Fruit fly (Drosophila melanogaster) whole organism, embryonic: ENCODE data around the gene heph.
A peak's percentile ranks its signal among the peaks of the same experiment; 100 is the strongest.

Source experiments
- C15 ChIP-seq: fragments of 200-800 bp; sonication (Bioruptor generic); IDR thresholded peaks from 3 replicates; pipeline ENCODE4 v1.3.6; 2022; ENCODE audit warnings: missing biosample characterization, missing genetic modification characterization
- CG11560 ChIP-seq: fragments of 200-800 bp; sonication (Bioruptor generic); IDR thresholded peaks from 3 replicates; pipeline ENCODE4 v1.3.6; 2022; ENCODE audit warnings: missing biosample characterization, missing genetic modification characterization
- CG14014 ChIP-seq: fragments of 200-800 bp; sonication (Bioruptor generic); IDR thresholded peaks from 2 replicates; pipeline ENCODE4 v1.3.6; 2022; ENCODE audit warnings: missing biosample characterization, missing genetic modification characterization
- CG14667 ChIP-seq: fragments of 200-800 bp; sonication (Bioruptor generic); IDR thresholded peaks from 2 replicates; pipeline ENCODE4 v1.3.6; 2022; ENCODE audit warnings: missing biosample characterization, missing genetic modification characterization
- CG15269 ChIP-seq: fragments of 200-800 bp; sonication (Bioruptor generic); optimal IDR thresholded peaks from 2 replicates; lab custom pipeline; 2018; ENCODE audit warnings: missing biosample characterization, mild to moderate bottlenecking, missing genetic modification characterization, moderate library complexity
- CG15696 ChIP-seq: fragments of 200-800 bp; sonication (Bioruptor generic); optimal IDR thresholded peaks from 2 replicates; lab custom pipeline; 2019; ENCODE audit warnings: missing biosample characterization, mild to moderate bottlenecking, missing genetic modification characterization, moderate library complexity
- CG16863 ChIP-seq: fragments of 200-800 bp; sonication (Bioruptor generic); optimal IDR thresholded peaks from 3 replicates; lab custom pipeline; 2016; ENCODE audit warnings: missing biosample characterization, missing genetic modification characterization
- CG18262 ChIP-seq: fragments of 200-800 bp; optimal IDR thresholded peaks from 3 replicates; lab custom pipeline; 2019; ENCODE audit warnings: missing biosample characterization, mild to moderate bottlenecking, missing genetic modification characterization, moderate library complexity
- CG2120 ChIP-seq: fragments of 200-800 bp; sonication (Bioruptor generic); optimal IDR thresholded peaks from 3 replicates; lab custom pipeline; 2016; ENCODE audit warnings: missing biosample characterization, missing genetic modification characterization
- CG2889 ChIP-seq: fragments of 200-800 bp; sonication (Bioruptor generic); IDR thresholded peaks from 3 replicates; pipeline ENCODE4 v1.3.6; 2022; ENCODE audit warnings: missing biosample characterization, missing genetic modification characterization
- CG30403 ChIP-seq: fragments of 200-800 bp; sonication (Bioruptor generic); optimal IDR thresholded peaks from 3 replicates; lab custom pipeline; 2016; ENCODE audit warnings: missing biosample characterization, missing genetic modification characterization
- CG34224 ChIP-seq: fragments of 200-800 bp; sonication (Bioruptor generic); IDR thresholded peaks from 3 replicates; pipeline ENCODE4 v1.3.6; 2022; ENCODE audit warnings: missing biosample characterization, missing genetic modification characterization; ENCODE audit not compliant: partially characterized antibody
- CG4328 ChIP-seq: fragments of 200-800 bp; sonication (Bioruptor generic); optimal IDR thresholded peaks from 3 replicates; lab custom pipeline; 2017; ENCODE audit warnings: missing biosample characterization, missing genetic modification reagents, missing genetic modification characterization
- CG4424 ChIP-seq: fragments of 200-800 bp; sonication (Bioruptor generic); optimal IDR thresholded peaks from 3 replicates; lab custom pipeline; 2016; ENCODE audit warnings: missing biosample characterization, missing genetic modification characterization
- CG4617 ChIP-seq: fragments of 200-800 bp; sonication (Bioruptor generic); optimal IDR thresholded peaks from 3 replicates; lab custom pipeline; 2016; ENCODE audit warnings: missing biosample characterization, missing genetic modification characterization, borderline replicate concordance
- CG4730 ChIP-seq: fragments of 200-800 bp; sonication (Bioruptor generic); IDR thresholded peaks from 2 replicates; pipeline ENCODE4 v1.3.6; 2022; ENCODE audit warnings: missing biosample characterization, missing genetic modification characterization
- CG4854 ChIP-seq: fragments of 200-800 bp; sonication (Bioruptor generic); optimal IDR thresholded peaks from 2 replicates; lab custom pipeline; 2016; ENCODE audit warnings: missing biosample characterization, missing genetic modification characterization, inconsistent platforms
- CG6854 ChIP-seq: fragments of 200-800 bp; sonication (Bioruptor generic); optimal IDR thresholded peaks from 3 replicates; lab custom pipeline; 2017; ENCODE audit warnings: missing biosample characterization, mild to moderate bottlenecking, missing genetic modification characterization
- CG7556 ChIP-seq: fragments of 200-800 bp; sonication (Bioruptor generic); optimal IDR thresholded peaks from 2 replicates; lab custom pipeline; 2017; ENCODE audit warnings: missing biosample characterization, mild to moderate bottlenecking, missing genetic modification characterization
- CG8944 ChIP-seq: fragments of 200-800 bp; sonication (Bioruptor generic); optimal IDR thresholded peaks from 3 replicates; lab custom pipeline; 2016; ENCODE audit warnings: missing biosample characterization, missing genetic modification characterization
- CG9932 ChIP-seq: fragments of 200-800 bp; sonication (Bioruptor generic); IDR thresholded peaks from 2 replicates; pipeline ENCODE4 v1.3.6; 2022; ENCODE audit warnings: missing biosample characterization, missing genetic modification characterization
- D19A ChIP-seq: fragments of 200-800 bp; optimal IDR thresholded peaks from 3 replicates; lab custom pipeline; 2019; ENCODE audit warnings: missing biosample characterization, mild to moderate bottlenecking, missing genetic modification characterization, moderate library complexity
- D19B ChIP-seq: fragments of 200-800 bp; sonication (Bioruptor generic); optimal IDR thresholded peaks from 2 replicates; lab custom pipeline; 2017; ENCODE audit warnings: missing biosample characterization, mild to moderate bottlenecking, missing genetic modification characterization
- Deaf1 ChIP-seq: fragments of 200-800 bp; optimal IDR thresholded peaks from 3 replicates; lab custom pipeline; 2019; ENCODE audit warnings: missing biosample characterization, mild to moderate bottlenecking, missing genetic modification characterization, moderate library complexity
- Hr39 ChIP-seq: fragments of >200 bp; optimal IDR thresholded peaks from 2 replicates; lab custom pipeline; 2017
- Mrtf ChIP-seq: fragments of 200-800 bp; sonication (Bioruptor generic); IDR thresholded peaks from 3 replicates; pipeline ENCODE4 v1.3.6; 2022; ENCODE audit warnings: missing biosample characterization, missing genetic modification characterization
- Nf-YA ChIP-seq: fragments of 200-800 bp; sonication (Bioruptor generic); IDR thresholded peaks from 2 replicates; pipeline ENCODE4 v1.3.6; 2022; ENCODE audit warnings: missing biosample characterization, missing genetic modification characterization
- Oli ChIP-seq: fragments of 200-800 bp; sonication (Bioruptor generic); optimal IDR thresholded peaks from 2 replicates; lab custom pipeline; 2018; ENCODE audit warnings: missing biosample characterization, mild to moderate bottlenecking, missing genetic modification characterization, moderate library complexity
- Ptx1 ChIP-seq: fragments of 200-800 bp; sonication (Bioruptor generic); IDR thresholded peaks from 2 replicates; pipeline ENCODE4 v1.3.6; 2022; ENCODE audit warnings: missing biosample characterization, missing genetic modification characterization
- Rx ChIP-seq: fragments of 200-800 bp; sonication (Bioruptor generic); IDR thresholded peaks from 2 replicates; pipeline ENCODE4 v1.3.6; 2022; ENCODE audit warnings: missing biosample characterization, missing genetic modification characterization
- Sox100B ChIP-seq: fragments of 200-800 bp; sonication (Bioruptor generic); optimal IDR thresholded peaks from 3 replicates; lab custom pipeline; 2018; ENCODE audit warnings: missing biosample characterization, mild to moderate bottlenecking, missing genetic modification characterization
- aop ChIP-seq: fragments of 200-800 bp; sonication (Bioruptor generic); IDR thresholded peaks from 2 replicates; pipeline ENCODE4 v1.3.6; 2022; ENCODE audit warnings: missing biosample characterization, missing genetic modification characterization
- ase ChIP-seq: fragments of 200-800 bp; sonication (Bioruptor generic); IDR thresholded peaks from 3 replicates; pipeline ENCODE4 v1.3.6; 2022; ENCODE audit warnings: missing biosample characterization, missing genetic modification characterization
- croc ChIP-seq: fragments of 200-800 bp; sonication (Bioruptor generic); conservative IDR thresholded peaks from 3 replicates; pipeline ENCODE4 v1.3.6; 2022; ENCODE audit warnings: missing biosample characterization, missing genetic modification characterization
- crp ChIP-seq, 2 experiments: fragments of 200-800 bp; sonication (Bioruptor generic); optimal IDR thresholded peaks; 2 replicates in 1 of 2; 3 replicates in 1 of 2; lab custom pipeline; 2017; ENCODE audit warnings: missing biosample characterization in 2 of 2, missing genetic modification characterization in 2 of 2, mild to moderate bottlenecking in 1 of 2, moderate library complexity in 1 of 2
- dimm ChIP-seq: fragments of 200-800 bp; sonication (Bioruptor generic); IDR thresholded peaks from 2 replicates; pipeline ENCODE4 v1.3.6; 2022; ENCODE audit warnings: missing biosample characterization, missing genetic modification characterization
- dmrt99B ChIP-seq: fragments of 200-800 bp; sonication (Bioruptor generic); optimal IDR thresholded peaks from 2 replicates; lab custom pipeline; 2018; ENCODE audit warnings: missing biosample characterization, mild to moderate bottlenecking, missing genetic modification characterization, moderate library complexity
- emc ChIP-seq: fragments of 200-800 bp; sonication (Bioruptor generic); optimal IDR thresholded peaks from 2 replicates; lab custom pipeline; 2016; ENCODE audit warnings: missing biosample characterization, missing genetic modification characterization
- gce ChIP-seq: fragments of 200-800 bp; sonication (Bioruptor generic); IDR thresholded peaks from 3 replicates; pipeline ENCODE4 v1.3.6; 2022; ENCODE audit warnings: missing biosample characterization, missing genetic modification characterization
- nmo ChIP-seq: fragments of 200-800 bp; sonication (Bioruptor generic); optimal IDR thresholded peaks from 2 replicates; lab custom pipeline; 2018; ENCODE audit warnings: missing biosample characterization, mild to moderate bottlenecking, missing genetic modification characterization, moderate library complexity
- odd ChIP-seq: fragments of 200-800 bp; sonication (Bioruptor generic); optimal IDR thresholded peaks from 2 replicates; lab custom pipeline; 2017; ENCODE audit warnings: missing biosample characterization, mild to moderate bottlenecking, missing genetic modification characterization
- pb ChIP-seq: fragments of 200-800 bp; sonication (Bioruptor generic); optimal IDR thresholded peaks from 3 replicates; lab custom pipeline; 2016; ENCODE audit warnings: missing biosample characterization, missing genetic modification characterization
- sens ChIP-seq: fragments of 200-800 bp; sonication (Bioruptor generic); peaks from one replicate; lab custom pipeline; 2016; ENCODE audit warnings: missing biosample characterization, missing genetic modification characterization
- sug ChIP-seq: fragments of 200-800 bp; optimal IDR thresholded peaks from 2 replicates; lab custom pipeline; 2019; ENCODE audit warnings: missing biosample characterization, mild to moderate bottlenecking, missing genetic modification characterization, moderate library complexity
- z ChIP-seq: fragments of 200-800 bp; sonication (Bioruptor generic); IDR thresholded peaks from 3 replicates; pipeline ENCODE4 v1.3.6; 2022; ENCODE audit warnings: missing biosample characterization, missing genetic modification characterization

heph gene

dm6 chr3R:31901579-31901978, 113.7 kb downstream of the heph start (continued):
- TF ChIP-seq CG7556 (no peak), gce (GFP tag; lab: Robert Waterston, UW) (no peak), CG16863 (GFP tag; lab: Kevin White, UChicago) (no peak), Hr39 (lab: Kevin White, UChicago) (no peak), CG4730 (GFP tag; lab: Robert Waterston, UW) (no peak), CG9932 (GFP tag; lab: Robert Waterston, UW) (no peak), ase (GFP tag; lab: Robert Waterston, UW) (no peak), CG4424 (GFP tag; lab: Kevin White, UChicago) (no peak), CG34224 (GFP tag; lab: Robert Waterston, UW) (no peak), pb (GFP tag; lab: Kevin White, UChicago) (no peak), Sox100B (GFP tag; lab: Kevin White, UChicago) (no peak), sens (GFP tag; lab: Kevin White, UChicago) (peak; percentile 79), CG2889 (GFP tag; lab: Robert Waterston, UW) (no peak), nmo (GFP tag; lab: Kevin White, UChicago) (peak; percentile 1), Nf-YA (no peak), Deaf1 (tag; lab: Kevin White, UChicago) (no peak), Ptx1 (GFP tag; lab: Robert Waterston, UW) (0 out of 2 replicates have a peak, but pooled peaks have one; percentile 13), D19B (GFP tag; lab: Kevin White, UChicago) (no peak), CG18262 (tag; lab: Kevin White, UChicago) (peak; percentile 25), CG4854 (GFP tag; lab: Kevin White, UChicago) (no peak), Rx (GFP tag; lab: Robert Waterston, UW) (no peak), dmrt99B (tag; lab: Kevin White, UChicago) (peak; percentile 46), CG4617 (no peak), Oli (tag; lab: Kevin White, UChicago) (peak; percentile 25), CG6854 (GFP tag; lab: Kevin White, UChicago) (no peak), dimm (GFP tag; lab: Robert Waterston, UW) (no peak), aop (GFP tag; lab: Robert Waterston, UW) (no peak), Mrtf (GFP tag; lab: Robert Waterston, UW) (no peak), sug (tag; lab: Kevin White, UChicago) (no peak), odd (GFP tag; lab: Kevin White, UChicago) (no peak), CG14667 (GFP tag; lab: Robert Waterston, UW) (no peak), emc (GFP tag; lab: Kevin White, UChicago) (no peak), CG2120 (GFP tag; lab: Kevin White, UChicago) (no peak), CG15696 (tag; lab: Kevin White, UChicago) (no peak), CG8944 (no peak), CG30403 (GFP tag; lab: Kevin White, UChicago) (no peak), D19A (tag; lab: Kevin White, UChicago) (no peak), crp (GFP tag; optimal IDR thresholded peaks at IDR 0.05; lab: Kevin White, UChicago) (no peak), croc (GFP tag; lab: Robert Waterston, UW) (0 out of 3 replicates have a peak, but pooled peaks have one; percentile 20), z (no peak), CG14014 (GFP tag; lab: Robert Waterston, UW) (no peak), C15 (GFP tag; lab: Robert Waterston, UW) (no peak), CG15269 (no peak), CG11560 (tag; lab: Robert Waterston, UW) (no peak), CG4328 (GFP tag; lab: Kevin White, UChicago) (no peak)
